Worm (Caenorhabditis elegans) whole organism, early embryonic: ENCODE data around the gene C45B11.9.

Experiments used
- ama-1 ChIP-seq: fragments of 150-350 bp; optimal IDR thresholded peaks from 2 replicates; lab custom pipeline; 2014
- scrt-1 ChIP-seq: fragments of 200-800 bp; sonication (Bioruptor generic); IDR thresholded peaks from 2 replicates; pipeline ENCODE4 v1.3.6; 2022; ENCODE audit warnings: missing genetic modification characterization, missing compliant biosample characterization

DNA sequence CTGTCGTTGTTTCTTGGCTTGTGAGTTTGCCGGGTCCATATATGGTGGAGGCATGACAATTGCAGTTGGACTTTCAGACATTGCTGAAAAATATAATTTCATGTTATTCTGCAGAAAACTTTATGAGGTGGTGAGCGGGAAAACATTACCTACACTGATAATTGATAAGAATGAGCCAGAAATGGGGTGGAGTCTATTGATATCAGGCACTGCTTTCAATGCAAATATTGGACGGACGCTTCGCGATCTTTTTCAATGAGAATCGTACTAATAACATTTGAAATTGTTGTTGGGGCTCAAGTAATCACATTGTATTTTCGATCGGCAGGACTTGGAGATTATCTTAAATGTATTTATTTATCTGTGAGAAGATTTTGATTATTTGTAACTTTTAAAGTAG lies 19.1 kb downstream of the C45B11.9 start, which contains the start of gene T04C12.1:
- TF ChIP-seq scrt-1 (no peak), ama-1 (no peak)
